Worm (Caenorhabditis elegans) whole organism, young adult: ENCODE results near the gene pola-1.

ENCODE experiments used
- B0035.1 ChIP-seq: sonication (generic microtip); optimal IDR thresholded peaks from 2 replicates; lab custom pipeline; 2016; ENCODE audit warnings: missing genetic modification characterization, mild to moderate bottlenecking, missing compliant biosample characterization, missing genotype, missing genetic modification reagents
- C06A6.2 ChIP-seq: fragments of 200-800 bp; sonication (Bioruptor generic); conservative IDR thresholded peaks from 2 replicates; pipeline ENCODE4 v1.3.6; 2022; ENCODE audit warnings: missing genetic modification characterization, missing compliant biosample characterization
- C17E4.6 ChIP-seq: fragments of 200-800 bp; sonication (Bioruptor generic); IDR thresholded peaks from 2 replicates; pipeline ENCODE4 v1.3.6; 2022; ENCODE audit warnings: missing genetic modification reagents, missing genetic modification characterization, missing compliant biosample characterization
- F37B4.10 ChIP-seq: fragments of 200-800 bp; sonication (Bioruptor generic); IDR thresholded peaks from 2 replicates; pipeline ENCODE4 v1.3.6; 2022; ENCODE audit warnings: missing genetic modification characterization, missing compliant biosample characterization
- F39B2.1 ChIP-seq: fragments of 200-800 bp; sonication (Bioruptor generic); IDR thresholded peaks from 2 replicates; pipeline ENCODE4 v1.3.6; 2022; ENCODE audit warnings: missing genetic modification reagents, missing genetic modification characterization, missing compliant biosample characterization
- F49E8.2 ChIP-seq: sonication (generic microtip); optimal IDR thresholded peaks from 3 replicates; lab custom pipeline; 2017; ENCODE audit warnings: missing genetic modification characterization, mild to moderate bottlenecking, missing compliant biosample characterization, antibody characterized with exemption, moderate library complexity; ENCODE audit not compliant: insufficient read depth
- F57A8.1 ChIP-seq: fragments of 200-800 bp; sonication (Bioruptor generic); optimal IDR thresholded peaks from 2 replicates; lab custom pipeline; 2018; ENCODE audit warnings: mild to moderate bottlenecking, missing genetic modification characterization, moderate library complexity, missing compliant biosample characterization
- K12H6.12 ChIP-seq: fragments of 200-800 bp; sonication (Bioruptor generic); optimal IDR thresholded peaks from 2 replicates; lab custom pipeline; 2018; ENCODE audit warnings: mild to moderate bottlenecking, missing genetic modification characterization, missing compliant biosample characterization
- T07F8.4 ChIP-seq: sonication (generic microtip); optimal IDR thresholded peaks from 2 replicates; lab custom pipeline; 2016; ENCODE audit warnings: mild to moderate bottlenecking, missing genetic modification characterization, moderate library complexity, missing compliant biosample characterization
- T26A5.8 ChIP-seq: sonication (generic microtip); optimal IDR thresholded peaks from 2 replicates; lab custom pipeline; 2016; ENCODE audit warnings: missing genetic modification characterization, missing compliant biosample characterization
- Y67H2A.10 ChIP-seq: fragments of 200-800 bp; sonication (Bioruptor generic); conservative IDR thresholded peaks from 2 replicates; pipeline ENCODE4 v1.3.6; 2022; ENCODE audit warnings: missing genetic modification reagents, missing genetic modification characterization, missing compliant biosample characterization
- ZK185.1 ChIP-seq: sonication (generic microtip); optimal IDR thresholded peaks from 2 replicates; lab custom pipeline; 2016; ENCODE audit warnings: mild to moderate bottlenecking, missing genetic modification characterization, missing compliant biosample characterization; ENCODE audit not compliant: poor library complexity, severe bottlenecking
- akir-1 ChIP-seq: fragments of 200-800 bp; sonication (Bioruptor generic); optimal IDR thresholded peaks from 2 replicates; lab custom pipeline; 2018; ENCODE audit warnings: mild to moderate bottlenecking, missing genetic modification characterization, moderate library complexity, missing compliant biosample characterization
- atf-7 ChIP-seq: sonication (generic microtip); optimal IDR thresholded peaks from 2 replicates; lab custom pipeline; 2017; ENCODE audit warnings: mild to moderate bottlenecking, missing genetic modification characterization, missing compliant biosample characterization
- bed-1 ChIP-seq: fragments of 200-800 bp; sonication (Bioruptor generic); IDR thresholded peaks from 2 replicates; pipeline ENCODE4 v1.3.6; 2022; ENCODE audit warnings: missing genetic modification reagents, missing genetic modification characterization, missing compliant biosample characterization
- bed-2 ChIP-seq: fragments of 200-800 bp; sonication (Bioruptor generic); IDR thresholded peaks from 2 replicates; pipeline ENCODE4 v1.3.6; 2022; ENCODE audit warnings: missing genetic modification reagents, missing genetic modification characterization, missing compliant biosample characterization
- cebp-1 ChIP-seq, 2 experiments: fragments of 200-800 bp in 1 of 2; sonication (Bioruptor generic) in 1 of 2; sonication (generic microtip) in 1 of 2; IDR thresholded peaks in 1 of 2; optimal IDR thresholded peaks in 1 of 2; 2 replicates each; pipeline versions ENCODE4 v1.3.6 to Lab custom; 2017 to 2022; ENCODE audit warnings: missing compliant biosample characterization in 2 of 2, missing genetic modification characterization in 2 of 2, mild to moderate bottlenecking in 1 of 2, missing genetic modification reagents in 1 of 2, moderate library complexity in 1 of 2
- ceh-79 ChIP-seq: sonication (generic microtip); optimal IDR thresholded peaks from 2 replicates; lab custom pipeline; 2017; ENCODE audit warnings: mild to moderate bottlenecking, missing genetic modification characterization, missing compliant biosample characterization
- die-1 ChIP-seq: sonication (generic microtip); optimal IDR thresholded peaks from 2 replicates; lab custom pipeline; 2016; ENCODE audit warnings: missing genotype, mild to moderate bottlenecking, missing genetic modification characterization, missing compliant biosample characterization
- dox-1 ChIP-seq: fragments of 200-800 bp; sonication (Bioruptor generic); IDR thresholded peaks from 2 replicates; pipeline ENCODE4 v1.3.6; 2022; ENCODE audit warnings: missing genetic modification reagents, missing genetic modification characterization, missing compliant biosample characterization
- dpff-1 ChIP-seq: sonication (generic microtip); optimal IDR thresholded peaks from 2 replicates; lab custom pipeline; 2017; ENCODE audit warnings: mild to moderate bottlenecking, missing genetic modification characterization, missing compliant biosample characterization
- egl-44 ChIP-seq: fragments of 200-800 bp; sonication (Bioruptor generic); IDR thresholded peaks from 2 replicates; pipeline ENCODE4 v1.3.6; 2022; ENCODE audit warnings: missing genetic modification reagents, missing genetic modification characterization, missing compliant biosample characterization
- egrh-3 ChIP-seq: fragments of 200-800 bp; sonication (Bioruptor generic); IDR thresholded peaks from 2 replicates; pipeline ENCODE4 v1.3.6; 2022; ENCODE audit warnings: missing genetic modification reagents, missing genetic modification characterization, missing compliant biosample characterization
- let-607 ChIP-seq, 2 experiments: fragments of 200-800 bp in 1 of 2; sonication (Bioruptor generic) in 1 of 2; sonication (generic microtip) in 1 of 2; optimal IDR thresholded peaks; 2 replicates each; lab custom pipeline; 2016 to 2018; ENCODE audit warnings: mild to moderate bottlenecking in 2 of 2, missing compliant biosample characterization in 2 of 2, missing genetic modification characterization in 2 of 2, moderate library complexity in 2 of 2, missing genotype in 1 of 2
- lin-26 ChIP-seq: fragments of 200-800 bp; sonication (Bioruptor generic); IDR thresholded peaks from 2 replicates; pipeline ENCODE4 v1.3.6; 2022; ENCODE audit warnings: missing genetic modification reagents, missing genetic modification characterization, missing compliant biosample characterization
- lin-35 ChIP-seq, 3 experiments: fragments of 150-350 bp in 2 of 3; sonication (generic microtip) in 1 of 3; optimal IDR thresholded peaks; 2 replicates each; lab custom pipeline; 2014 to 2018; ENCODE audit warnings: missing biosample characterization in 3 of 3, missing genetic modification characterization in 3 of 3, missing genetic modification reagents in 3 of 3
- lin-54 ChIP-seq: fragments of 200-800 bp; sonication (Bioruptor generic); optimal IDR thresholded peaks from 2 replicates; lab custom pipeline; 2018; ENCODE audit warnings: mild to moderate bottlenecking, missing genetic modification characterization, missing compliant biosample characterization
- lir-1 ChIP-seq: fragments of 200-800 bp; sonication (Bioruptor generic); conservative IDR thresholded peaks from 2 replicates; pipeline ENCODE4 v1.3.6; 2022; ENCODE audit warnings: missing genetic modification reagents, missing genetic modification characterization, missing compliant biosample characterization
- lsl-1 ChIP-seq: fragments of 200-800 bp; sonication (Bioruptor generic); optimal IDR thresholded peaks from 2 replicates; lab custom pipeline; 2018; ENCODE audit warnings: mild to moderate bottlenecking, missing genetic modification characterization, moderate library complexity, missing compliant biosample characterization
- madf-8 ChIP-seq: fragments of 200-800 bp; sonication (Bioruptor generic); conservative IDR thresholded peaks from 2 replicates; pipeline ENCODE4 v1.3.6; 2022; ENCODE audit warnings: missing genetic modification reagents, missing genetic modification characterization, missing compliant biosample characterization
- mcd-1 ChIP-seq: fragments of 200-800 bp; sonication (Bioruptor generic); IDR thresholded peaks from 2 replicates; pipeline ENCODE4 v1.3.6; 2022; ENCODE audit warnings: missing genetic modification reagents, missing genetic modification characterization, missing compliant biosample characterization
- nfya-2 ChIP-seq: fragments of 200-800 bp; sonication (Bioruptor generic); IDR thresholded peaks from 2 replicates; pipeline ENCODE4 v1.3.6; 2022; ENCODE audit warnings: missing genetic modification reagents, missing genetic modification characterization, missing compliant biosample characterization
- nhr-120 ChIP-seq: fragments of 200-800 bp; sonication (Bioruptor generic); IDR thresholded peaks from 2 replicates; pipeline ENCODE4 v1.3.6; 2022; ENCODE audit warnings: missing genetic modification characterization, missing compliant biosample characterization
- nhr-80 ChIP-seq: sonication (generic microtip); optimal IDR thresholded peaks from 2 replicates; lab custom pipeline; 2016; ENCODE audit warnings: missing genetic modification characterization, missing compliant biosample characterization
- nhr-90 ChIP-seq: sonication (generic microtip); optimal IDR thresholded peaks from 2 replicates; lab custom pipeline; 2016; ENCODE audit warnings: missing genotype, mild to moderate bottlenecking, missing genetic modification characterization, missing compliant biosample characterization
- snpc-4 ChIP-seq, 5 experiments: fragments of 150-350 bp in 1 of 5; sonication (generic microtip) in 4 of 5; optimal IDR thresholded peaks; 2 replicates each; lab custom pipeline; 2014 to 2018; ENCODE audit warnings: missing genetic modification characterization in 5 of 5, missing biosample characterization in 3 of 5, antibody characterized with exemption in 2 of 5, mild to moderate bottlenecking in 2 of 5, missing compliant biosample characterization in 2 of 5, missing genotype in 2 of 5, moderate library complexity in 2 of 5, missing genetic modification reagents in 1 of 5
- sptf-2 ChIP-seq: fragments of 200-800 bp; sonication (Bioruptor generic); optimal IDR thresholded peaks from 2 replicates; lab custom pipeline; 2018; ENCODE audit warnings: mild to moderate bottlenecking, missing genetic modification characterization, missing compliant biosample characterization
- tbp1 ChIP-seq: fragments of 200-800 bp; sonication (Bioruptor generic); optimal IDR thresholded peaks from 2 replicates; lab custom pipeline; 2018; ENCODE audit warnings: mild to moderate bottlenecking, missing genetic modification characterization, missing compliant biosample characterization
- zfh-2 ChIP-seq: fragments of 200-800 bp; sonication (Bioruptor generic); conservative IDR thresholded peaks from 2 replicates; pipeline ENCODE4 v1.3.6; 2022; ENCODE audit warnings: missing genetic modification reagents, missing genetic modification characterization, missing compliant biosample characterization
- ztf-28 ChIP-seq: fragments of 200-800 bp; sonication (Bioruptor generic); IDR thresholded peaks from 2 replicates; pipeline ENCODE4 v1.3.6; 2022; ENCODE audit warnings: missing genetic modification reagents, missing genetic modification characterization, missing compliant biosample characterization
- ztf-3 ChIP-seq: fragments of 200-800 bp; sonication (Bioruptor generic); optimal IDR thresholded peaks from 2 replicates; lab custom pipeline; 2018; ENCODE audit warnings: mild to moderate bottlenecking, missing genetic modification characterization, missing compliant biosample characterization

The pola-1 gene

ce11 chrIII:11172232-11172713, 30.0 kb downstream of the pola-1 start:
- TF ChIP-seq let-607 (tag; optimal IDR thresholded peaks at IDR 0.05; lab: Kevin White, UChicago) (no peak), nfya-2 (GFP tag; lab: Robert Waterston, UW) (no peak), B0035.1 (tag; lab: Kevin White, UChicago) (no peak), nhr-120 (GFP tag; lab: Robert Waterston, UW) (no peak), lir-1 (GFP tag; lab: Robert Waterston, UW) (no peak), madf-8 (no peak), nhr-90 (tag; lab: Kevin White, UChicago) (no peak)

- TF ChIP-seq ztf-28 (GFP tag; lab: Robert Waterston, UW): no peak
- TF ChIP-seq zfh-2 (GFP tag; lab: Robert Waterston, UW): peak; percentile 85
- peak; percentile 59 for TF ChIP-seq egrh-3 (GFP tag; lab: Robert Waterston, UW)
- TF ChIP-seq lin-26 (GFP tag; lab: Robert Waterston, UW): peak; percentile 61; the same call in 1 of the 2 replicates
- TF ChIP-seq lin-35 (GFP tag; optimal IDR thresholded peaks at IDR 0.05; lab: Kevin White, UChicago): no peak
Measured at ce11 chrIII:11175642-11176217, 33.5 kb downstream of the pola-1 start.

ce11 chrIII:11185483-11186115, 43.4 kb downstream of the pola-1 start:
- TF ChIP-seq akir-1 (GFP tag; lab: Kevin White, UChicago) (no peak), dox-1 (GFP tag; lab: Robert Waterston, UW) (peak; percentile 57; the same call in 1 of the 2 replicates), mcd-1 (GFP tag; lab: Robert Waterston, UW) (0 out of 2 replicates have a peak, but pooled peaks have one; percentile 20), F37B4.10 (GFP tag; lab: Robert Waterston, UW) (no peak), ztf-28 (GFP tag; lab: Robert Waterston, UW) (no peak), cebp-1 (GFP tag; IDR thresholded peaks at IDR 0.05; lab: Robert Waterston, UW) (no peak), cebp-1 (tag; optimal IDR thresholded peaks at IDR 0.05; lab: Kevin White, UChicago) (peak; percentile 55), T07F8.4 (tag; lab: Kevin White, UChicago) (no peak), dpff-1 (tag; lab: Kevin White, UChicago) (no peak), let-607 (tag; optimal IDR thresholded peaks at IDR 0.05; lab: Kevin White, UChicago) (no peak), atf-7 (tag; lab: Kevin White, UChicago) (no peak), die-1 (tag; lab: Kevin White, UChicago) (no peak), madf-8 (no peak), tbp1 (GFP tag; lab: Kevin White, UChicago) (no peak), F39B2.1 (no peak), lir-1 (GFP tag; lab: Robert Waterston, UW) (no peak), ZK185.1 (tag; lab: Kevin White, UChicago) (no peak), Y67H2A.10 (GFP tag; lab: Robert Waterston, UW) (no peak), nhr-80 (tag; lab: Kevin White, UChicago) (peak; percentile 80), K12H6.12 (peak; percentile 77), egl-44 (0 out of 2 replicates have a peak, but pooled peaks have one; percentile 11), ztf-3 (GFP tag; lab: Kevin White, UChicago) (no peak), bed-2 (GFP tag; lab: Robert Waterston, UW) (no peak), bed-1 (GFP tag; lab: Robert Waterston, UW) (no peak), sptf-2 (GFP tag; lab: Kevin White, UChicago) (no peak), F49E8.2 (tag; lab: Kevin White, UChicago) (no peak), F57A8.1 (GFP tag; lab: Kevin White, UChicago) (no peak), nfya-2 (GFP tag; lab: Robert Waterston, UW) (no peak), T26A5.8 (no peak), lsl-1 (no peak), ceh-79 (tag; lab: Kevin White, UChicago) (no peak), lin-54 (GFP tag; lab: Kevin White, UChicago) (no peak), C17E4.6 (no peak), C06A6.2 (GFP tag; lab: Robert Waterston, UW) (no peak), snpc-4 (GFP tag; optimal IDR thresholded peaks at IDR 0.05; lab: Kevin White, UChicago) (no peak), snpc-4 (tag; optimal IDR thresholded peaks at IDR 0.05; lab: Kevin White, UChicago) (peak in 2 of 4 experiments; percentile 16 to 33)
